Worm (Caenorhabditis elegans) whole organism, L1 larva: Measurements from ENCODE around the gene molo-1.

Source experiments
- C04F5.9 ChIP-seq: sonication (generic microtip); optimal IDR thresholded peaks from 2 replicates; lab custom pipeline; 2016; ENCODE audit warnings: missing genetic modification characterization, missing compliant biosample characterization
- Y116A8C.19 ChIP-seq: sonication (generic microtip); optimal IDR thresholded peaks from 2 replicates; lab custom pipeline; 2016; ENCODE audit warnings: missing compliant biosample characterization, missing genetic modification characterization, borderline replicate concordance
- aha-1 ChIP-seq: fragments of 150-350 bp; optimal IDR thresholded peaks from 2 replicates; lab custom pipeline; 2014; ENCODE audit warnings: missing biosample characterization, missing genetic modification characterization
- alr-1 ChIP-seq: fragments of 200-800 bp; sonication (Bioruptor generic); optimal IDR thresholded peaks from 2 replicates; lab custom pipeline; 2018; ENCODE audit warnings: borderline replicate concordance, mild to moderate bottlenecking, missing genetic modification characterization, missing compliant biosample characterization
- ama-1 ChIP-seq: fragments of 150-350 bp; optimal IDR thresholded peaks from 2 replicates; lab custom pipeline; 2014
- blmp-1 ChIP-seq: fragments of 150-350 bp; optimal IDR thresholded peaks from 2 replicates; lab custom pipeline; 2014; ENCODE audit warnings: missing biosample characterization, missing genetic modification characterization
- ceh-63 ChIP-seq: fragments of 200-800 bp; sonication (Bioruptor generic); optimal IDR thresholded peaks from 2 replicates; lab custom pipeline; 2018; ENCODE audit warnings: mild to moderate bottlenecking, missing genetic modification characterization, missing compliant biosample characterization
- ceh-8 ChIP-seq: fragments of 200-800 bp; sonication (Bioruptor generic); optimal IDR thresholded peaks from 2 replicates; lab custom pipeline; 2018; ENCODE audit warnings: mild to moderate bottlenecking, missing genetic modification characterization, moderate library complexity, missing compliant biosample characterization
- ceh-82 ChIP-seq, 3 experiments: fragments of 150-350 bp in 1 of 3; sonication (generic microtip) in 2 of 3; optimal IDR thresholded peaks; 2 replicates each; lab custom pipeline; 2014 to 2017; ENCODE audit warnings: missing biosample characterization in 3 of 3, missing genetic modification characterization in 3 of 3
- ceh-88 ChIP-seq: fragments of 200-800 bp; sonication (Bioruptor generic); IDR thresholded peaks from 2 replicates; pipeline ENCODE4 v1.3.6; 2022; ENCODE audit warnings: missing genetic modification characterization, missing compliant biosample characterization
- dpl-1 ChIP-seq, 3 experiments: fragments of 150-350 bp in 2 of 3; sonication (generic microtip) in 1 of 3; optimal IDR thresholded peaks; 2 replicates each; lab custom pipeline; 2014 to 2017; ENCODE audit warnings: missing biosample characterization in 3 of 3, missing genetic modification characterization in 3 of 3, missing genetic modification reagents in 3 of 3
- dsc-1 ChIP-seq: sonication (generic microtip); optimal IDR thresholded peaks from 2 replicates; lab custom pipeline; 2016; ENCODE audit warnings: mild to moderate bottlenecking, missing genetic modification characterization, missing compliant biosample characterization
- efl-1 ChIP-seq, 4 experiments: fragments of 150-350 bp; optimal IDR thresholded peaks in 3 of 4; peaks in 1 of 4; 1 replicate in 1 of 4; 2 replicates in 3 of 4; lab custom pipeline; 2014; ENCODE audit warnings: missing biosample characterization in 2 of 4, missing genetic modification characterization in 2 of 4, missing genetic modification reagents in 2 of 4
- efl-3 ChIP-seq: fragments of 200-800 bp; sonication (Bioruptor generic); optimal IDR thresholded peaks from 2 replicates; lab custom pipeline; 2018; ENCODE audit warnings: mild to moderate bottlenecking, missing genetic modification characterization, missing compliant biosample characterization
- egl-27 ChIP-seq, 2 experiments: fragments of 150-350 bp in 1 of 2; sonication (generic microtip); optimal IDR thresholded peaks; 3 replicates each; lab custom pipeline; 2017 to 2018; ENCODE audit warnings: missing biosample characterization in 2 of 2, missing genetic modification characterization in 2 of 2, missing genetic modification reagents in 2 of 2
- fkh-10 ChIP-seq: sonication (generic microtip); optimal IDR thresholded peaks from 2 replicates; lab custom pipeline; 2017; ENCODE audit warnings: missing biosample characterization, missing genetic modification reagents, missing genetic modification characterization
- fkh-8 ChIP-seq: sonication (generic microtip); optimal IDR thresholded peaks from 2 replicates; lab custom pipeline; 2016; ENCODE audit warnings: mild to moderate bottlenecking, missing genetic modification characterization, missing compliant biosample characterization
- fos-1 ChIP-seq: fragments of 150-350 bp; optimal IDR thresholded peaks from 2 replicates; lab custom pipeline; 2014; ENCODE audit warnings: missing biosample characterization, missing genetic modification characterization
- hlh-17 ChIP-seq: fragments of 200-800 bp; sonication (Bioruptor generic); optimal IDR thresholded peaks from 2 replicates; lab custom pipeline; 2018; ENCODE audit warnings: missing genetic modification characterization, mild to moderate bottlenecking, missing compliant biosample characterization, moderate library complexity, borderline replicate concordance
- hlh-4 ChIP-seq: sonication (generic microtip); optimal IDR thresholded peaks from 2 replicates; lab custom pipeline; 2016; ENCODE audit warnings: mild to moderate bottlenecking, missing genetic modification characterization, missing compliant biosample characterization
- hpl-2 ChIP-seq: fragments of 150-350 bp; optimal IDR thresholded peaks from 2 replicates; lab custom pipeline; 2014; ENCODE audit warnings: missing biosample characterization, missing genetic modification reagents, missing genetic modification characterization
- irx-1 ChIP-seq: sonication (generic microtip); optimal IDR thresholded peaks from 2 replicates; lab custom pipeline; 2016; ENCODE audit warnings: missing genetic modification characterization, missing compliant biosample characterization
- isw-1 ChIP-seq: fragments of 200-800 bp; sonication (Bioruptor generic); IDR thresholded peaks from 2 replicates; pipeline ENCODE4 v1.3.6; 2022; ENCODE audit warnings: missing genetic modification characterization, missing compliant biosample characterization
- lin-15B ChIP-seq: fragments of 150-350 bp; sonication (generic microtip); optimal IDR thresholded peaks from 3 replicates; lab custom pipeline; 2014; ENCODE audit warnings: missing biosample characterization, missing genetic modification characterization
- lin-39 ChIP-seq: fragments of 150-350 bp; optimal IDR thresholded peaks from 2 replicates; lab custom pipeline; 2014; ENCODE audit warnings: missing biosample characterization, missing genetic modification reagents, missing genetic modification characterization
- lsy-2 ChIP-seq, 2 experiments: fragments of 150-350 bp; optimal IDR thresholded peaks; 2 replicates each; lab custom pipeline; 2014; ENCODE audit warnings: missing biosample characterization in 2 of 2, missing genetic modification characterization in 2 of 2
- mab-9 ChIP-seq: fragments of 200-800 bp; sonication (Bioruptor generic); IDR thresholded peaks from 2 replicates; pipeline ENCODE4 v1.3.6; 2022; ENCODE audit warnings: missing genetic modification reagents, missing genetic modification characterization, missing compliant biosample characterization
- mdl-1 ChIP-seq, 2 experiments: fragments of 150-350 bp; optimal IDR thresholded peaks; 2 replicates each; lab custom pipeline; 2014 to 2017; ENCODE audit warnings: missing biosample characterization in 2 of 2, missing genetic modification characterization in 2 of 2, inconsistent platforms in 1 of 2
- mef-2 ChIP-seq: fragments of 150-350 bp; optimal IDR thresholded peaks from 2 replicates; lab custom pipeline; 2014; ENCODE audit warnings: missing biosample characterization, missing genetic modification characterization
- mep-1 ChIP-seq: fragments of 150-350 bp; optimal IDR thresholded peaks from 2 replicates; lab custom pipeline; 2014; ENCODE audit warnings: missing biosample characterization, missing genetic modification characterization
- nhr-11 ChIP-seq: fragments of 150-350 bp; optimal IDR thresholded peaks from 2 replicates; lab custom pipeline; 2014; ENCODE audit warnings: missing biosample characterization, missing genetic modification characterization
- nhr-12 ChIP-seq: sonication (generic microtip); optimal IDR thresholded peaks from 2 replicates; lab custom pipeline; 2017; ENCODE audit warnings: missing biosample characterization, missing genetic modification characterization
- nhr-20 ChIP-seq: sonication (generic microtip); optimal IDR thresholded peaks from 2 replicates; lab custom pipeline; 2016; ENCODE audit warnings: mild to moderate bottlenecking, missing genetic modification characterization, missing compliant biosample characterization
- nhr-237 ChIP-seq: fragments of 150-350 bp; optimal IDR thresholded peaks from 2 replicates; lab custom pipeline; 2014; ENCODE audit warnings: missing biosample characterization, missing genetic modification characterization
- nhr-28 ChIP-seq: fragments of 150-350 bp; optimal IDR thresholded peaks from 2 replicates; lab custom pipeline; 2014; ENCODE audit warnings: missing biosample characterization, missing genetic modification characterization
- nhr-47 ChIP-seq: sonication (generic microtip); optimal IDR thresholded peaks from 2 replicates; lab custom pipeline; 2016; ENCODE audit warnings: mild to moderate bottlenecking, missing genetic modification characterization, moderate library complexity, missing compliant biosample characterization
- nhr-90 ChIP-seq: sonication (generic microtip); optimal IDR thresholded peaks from 2 replicates; lab custom pipeline; 2016; ENCODE audit warnings: mild to moderate bottlenecking, missing genetic modification characterization, missing compliant biosample characterization; ENCODE audit not compliant: poor library complexity
- pax-3 ChIP-seq: fragments of 200-800 bp; sonication (Bioruptor generic); optimal IDR thresholded peaks from 2 replicates; lab custom pipeline; 2018; ENCODE audit warnings: mild to moderate bottlenecking, missing genetic modification characterization, moderate library complexity, missing compliant biosample characterization
- pqm-1 ChIP-seq: sonication (generic microtip); optimal IDR thresholded peaks from 3 replicates; lab custom pipeline; 2017; ENCODE audit warnings: missing biosample characterization, missing genetic modification characterization
- snpc-4 ChIP-seq: fragments of 150-350 bp; optimal IDR thresholded peaks from 2 replicates; lab custom pipeline; 2014; ENCODE audit warnings: missing biosample characterization, missing genetic modification characterization
- snu-23 ChIP-seq: sonication (generic microtip); optimal IDR thresholded peaks from 2 replicates; lab custom pipeline; 2016; ENCODE audit warnings: missing genetic modification characterization, missing compliant biosample characterization
- sox-4 ChIP-seq: sonication (generic microtip); optimal IDR thresholded peaks from 2 replicates; lab custom pipeline; 2016; ENCODE audit warnings: missing genetic modification characterization, missing compliant biosample characterization
- sup-37 ChIP-seq: fragments of 200-800 bp; sonication (Bioruptor generic); optimal IDR thresholded peaks from 2 replicates; lab custom pipeline; 2018; ENCODE audit warnings: mild to moderate bottlenecking, missing genetic modification characterization, missing compliant biosample characterization
- swsn-7 ChIP-seq: sonication (generic microtip); optimal IDR thresholded peaks from 2 replicates; lab custom pipeline; 2016; ENCODE audit warnings: missing genetic modification characterization, missing compliant biosample characterization
- tbx-2 ChIP-seq: sonication (generic microtip); optimal IDR thresholded peaks from 2 replicates; lab custom pipeline; 2016; ENCODE audit warnings: missing genetic modification characterization, missing compliant biosample characterization
- unc-130 ChIP-seq: fragments of 150-350 bp; optimal IDR thresholded peaks from 2 replicates; lab custom pipeline; 2017; ENCODE audit warnings: missing biosample characterization, missing genetic modification characterization, inconsistent platforms
- unc-86 ChIP-seq: sonication (generic microtip); optimal IDR thresholded peaks from 2 replicates; lab custom pipeline; 2016; ENCODE audit warnings: missing genetic modification characterization, missing compliant biosample characterization
- unc-98 ChIP-seq: fragments of 200-800 bp; sonication (Bioruptor generic); IDR thresholded peaks from 2 replicates; pipeline ENCODE4 v1.3.6; 2022; ENCODE audit warnings: missing genetic modification characterization, missing compliant biosample characterization
- vab-15 ChIP-seq: sonication (generic microtip); optimal IDR thresholded peaks from 2 replicates; lab custom pipeline; 2017; ENCODE audit warnings: missing genotype, mild to moderate bottlenecking, missing genetic modification characterization, missing compliant biosample characterization
- xbp-1 ChIP-seq: sonication (generic microtip); optimal IDR thresholded peaks from 2 replicates; lab custom pipeline; 2016; ENCODE audit warnings: missing genetic modification characterization, missing compliant biosample characterization
- zag-1 ChIP-seq: fragments of 150-350 bp; optimal IDR thresholded peaks from 2 replicates; lab custom pipeline; 2014; ENCODE audit warnings: missing biosample characterization, missing genetic modification characterization
- zip-4 ChIP-seq: fragments of 200-800 bp; sonication (Bioruptor generic); optimal IDR thresholded peaks from 2 replicates; lab custom pipeline; 2018; ENCODE audit warnings: mild to moderate bottlenecking, missing genetic modification characterization, moderate library complexity, missing compliant biosample characterization
- ztf-4 ChIP-seq: fragments of 150-350 bp; optimal IDR thresholded peaks from 2 replicates; lab custom pipeline; 2014; ENCODE audit warnings: missing biosample characterization, missing genetic modification characterization

The molo-1 gene

ce11 chrIII:5601999-5602398, 28.2 kb downstream of the molo-1 start (continued):
- TF ChIP-seq snpc-4 (tag; lab: Kevin White, UChicago) (peak; percentile 54), unc-86 (no peak), ceh-8 (GFP tag; lab: Kevin White, UChicago) (peak; percentile 43), tbx-2 (peak; percentile 69), isw-1 (GFP tag; lab: Robert Waterston, UW) (no peak), nhr-237 (tag; lab: Kevin White, UChicago) (no peak), aha-1 (no peak), nhr-11 (tag; lab: Kevin White, UChicago) (no peak), egl-27 (tag; optimal IDR thresholded peaks at IDR 0.05; lab: Kevin White, UChicago) (no peak), lsy-2 (tag; optimal IDR thresholded peaks at IDR 0.05; lab: Kevin White, UChicago) (peak; percentile 55 to 70), fos-1 (tag; lab: Kevin White, UChicago) (peak; percentile 16), pax-3 (tag; lab: Kevin White, UChicago) (no peak), nhr-90 (tag; lab: Kevin White, UChicago) (peak; percentile 78), xbp-1 (tag; lab: Kevin White, UChicago) (peak; percentile 57), efl-1 (optimal IDR thresholded peaks at IDR 0.05; lab: Kevin White, UChicago) (peak; percentile 67 to 71), efl-1 (GFP tag; optimal IDR thresholded peaks at IDR 0.05 in 1 of 2; lab: Kevin White, UChicago) (peak; percentile 52 to 97), sox-4 (no peak), swsn-7 (tag; lab: Kevin White, UChicago) (peak; percentile 75), lin-15B (peak; percentile 34), hpl-2 (GFP tag; lab: Kevin White, UChicago) (no peak), nhr-47 (tag; lab: Kevin White, UChicago) (peak; percentile 81), alr-1 (tag; lab: Kevin White, UChicago) (no peak), hlh-17 (no peak), ama-1 (lab: Kevin White, UChicago) (peak; percentile 6), snu-23 (GFP tag; lab: Kevin White, UChicago) (peak; percentile 88), unc-98 (GFP tag; lab: Robert Waterston, UW) (peak; percentile 56; the same call in 1 of the 2 replicates), zag-1 (no peak), zip-4 (GFP tag; lab: Kevin White, UChicago) (peak; percentile 17), C04F5.9 (tag; lab: Kevin White, UChicago) (peak; percentile 25), fkh-10 (GFP tag; lab: Kevin White, UChicago) (no peak), ceh-82 (tag; optimal IDR thresholded peaks at IDR 0.05; lab: Kevin White, UChicago) (peak; percentile 50 to 62 (median 58)), ceh-88 (peak; percentile 39; the same call in 1 of the 2 replicates), mep-1 (tag; lab: Kevin White, UChicago) (peak; percentile 81), dsc-1 (tag; lab: Kevin White, UChicago) (peak; percentile 67), efl-3 (no peak), lin-39 (peak; percentile 12), ceh-63 (GFP tag; lab: Kevin White, UChicago) (no peak), nhr-12 (tag; lab: Kevin White, UChicago) (no peak), dpl-1 (GFP tag; optimal IDR thresholded peaks at IDR 0.05; lab: Kevin White, UChicago) (peak; percentile 8 to 59 (median 58)), mdl-1 (tag; optimal IDR thresholded peaks at IDR 0.05; lab: Kevin White, UChicago) (peak in 1 of 2 experiments; percentile 76), blmp-1 (tag; lab: Kevin White, UChicago) (no peak), nhr-28 (tag; lab: Kevin White, UChicago) (no peak), vab-15 (tag; lab: Kevin White, UChicago) (no peak), sup-37 (GFP tag; lab: Kevin White, UChicago) (peak; percentile 43), irx-1 (tag; lab: Kevin White, UChicago) (peak; percentile 62), Y116A8C.19 (no peak), pqm-1 (tag; lab: Kevin White, UChicago) (no peak), fkh-8 (tag; lab: Kevin White, UChicago) (peak; percentile 34), hlh-4 (no peak), ztf-4 (tag; lab: Kevin White, UChicago) (peak; percentile 2), mef-2 (tag; lab: Kevin White, UChicago) (no peak), nhr-20 (tag; lab: Kevin White, UChicago) (peak; percentile 82), mab-9 (0 out of 2 replicates have a peak, but pooled peaks have one; percentile 20), unc-130 (tag; lab: Kevin White, UChicago) (peak; percentile 5)
